Fruit fly (Drosophila melanogaster) whole organism, embryonic: ENCODE measurements around the gene Rbf.
A peak's percentile ranks its signal among the peaks of the same experiment; 100 is the strongest.

Experiments
- Abd-B ChIP-seq: fragments of 200-800 bp; sonication (Bioruptor generic); optimal IDR thresholded peaks from 2 replicates; lab custom pipeline; 2018; ENCODE audit warnings: missing biosample characterization, mild to moderate bottlenecking, missing genetic modification characterization, moderate library complexity
- Asciz ChIP-seq: fragments of 200-800 bp; sonication (Bioruptor generic); optimal IDR thresholded peaks from 2 replicates; lab custom pipeline; 2017; ENCODE audit warnings: missing biosample characterization, mild to moderate bottlenecking, missing genetic modification characterization, missing genetic modification reagents
- Atf3 ChIP-seq: fragments of 200-800 bp; sonication (Bioruptor generic); optimal IDR thresholded peaks from 3 replicates; lab custom pipeline; 2016; ENCODE audit warnings: missing biosample characterization, missing genetic modification characterization
- Bdp1 ChIP-seq: fragments of 200-800 bp; sonication (Bioruptor generic); optimal IDR thresholded peaks from 3 replicates; lab custom pipeline; 2016; ENCODE audit warnings: missing biosample characterization, missing genetic modification characterization
- CG10366 ChIP-seq: fragments of 200-800 bp; sonication (Bioruptor generic); IDR thresholded peaks from 2 replicates; pipeline ENCODE4 v1.3.6; 2022; ENCODE audit warnings: missing biosample characterization, missing genetic modification characterization
- CG10431 ChIP-seq: fragments of 200-800 bp; sonication (Bioruptor generic); optimal IDR thresholded peaks from 3 replicates; lab custom pipeline; 2018; ENCODE audit warnings: missing biosample characterization, mild to moderate bottlenecking, missing genetic modification characterization
- CG10543 ChIP-seq: fragments of 200-800 bp; sonication (Bioruptor generic); optimal IDR thresholded peaks from 3 replicates; lab custom pipeline; 2017; ENCODE audit warnings: missing biosample characterization, mild to moderate bottlenecking, missing genetic modification characterization, moderate library complexity
- CG11456 ChIP-seq: fragments of 200-800 bp; sonication (Bioruptor generic); IDR thresholded peaks from 3 replicates; pipeline ENCODE4 v1.3.6; 2022; ENCODE audit warnings: missing biosample characterization, missing genetic modification characterization
- CG12236 ChIP-seq: fragments of 200-800 bp; sonication (Bioruptor generic); optimal IDR thresholded peaks from 2 replicates; lab custom pipeline; 2016; ENCODE audit warnings: missing biosample characterization, missing genetic modification characterization
- CG14667 ChIP-seq: fragments of 200-800 bp; sonication (Bioruptor generic); IDR thresholded peaks from 2 replicates; pipeline ENCODE4 v1.3.6; 2022; ENCODE audit warnings: missing biosample characterization, missing genetic modification characterization
- CG16813 ChIP-seq: fragments of 200-800 bp; sonication (Bioruptor generic); IDR thresholded peaks from 3 replicates; pipeline ENCODE4 v1.3.6; 2022; ENCODE audit warnings: missing biosample characterization, missing genetic modification characterization; ENCODE audit not compliant: partially characterized antibody
- CG17186 ChIP-seq: fragments of 200-800 bp; sonication (Bioruptor generic); optimal IDR thresholded peaks from 3 replicates; lab custom pipeline; 2017; ENCODE audit warnings: missing biosample characterization, missing genetic modification reagents, missing genetic modification characterization
- CG17612 ChIP-seq: fragments of 200-800 bp; sonication (Bioruptor generic); IDR thresholded peaks from 2 replicates; pipeline ENCODE4 v1.3.6; 2022; ENCODE audit warnings: missing biosample characterization, missing genetic modification characterization
- CG31224 ChIP-seq: fragments of 200-800 bp; sonication (Bioruptor generic); IDR thresholded peaks from 2 replicates; pipeline ENCODE4 v1.3.6; 2022; ENCODE audit warnings: missing biosample characterization, missing genetic modification characterization
- CG34422 ChIP-seq: fragments of 200-800 bp; sonication (Bioruptor generic); IDR thresholded peaks from 3 replicates; pipeline ENCODE4 v1.3.6; 2022; ENCODE audit warnings: missing biosample characterization, missing genetic modification characterization
- CG42726 ChIP-seq: fragments of 200-800 bp; sonication (Bioruptor generic); IDR thresholded peaks from 2 replicates; pipeline ENCODE4 v1.3.6; 2022; ENCODE audit warnings: missing biosample characterization, missing genetic modification characterization; ENCODE audit not compliant: partially characterized antibody
- CG4707 ChIP-seq: fragments of 200-800 bp; sonication (Bioruptor generic); optimal IDR thresholded peaks from 2 replicates; lab custom pipeline; 2018; ENCODE audit warnings: missing biosample characterization, mild to moderate bottlenecking, missing genetic modification characterization, moderate library complexity
- CG6854 ChIP-seq: fragments of 200-800 bp; sonication (Bioruptor generic); optimal IDR thresholded peaks from 3 replicates; lab custom pipeline; 2017; ENCODE audit warnings: missing biosample characterization, mild to moderate bottlenecking, missing genetic modification characterization
- CG8290 ChIP-seq, 3 experiments: fragments of 200-800 bp; sonication (Bioruptor generic); optimal IDR thresholded peaks; 2 replicates each; lab custom pipeline; 2016 to 2019; ENCODE audit warnings: missing biosample characterization in 3 of 3, missing genetic modification characterization in 3 of 3, mild to moderate bottlenecking in 2 of 3, moderate library complexity in 1 of 3
- CTCF ChIP-seq: fragments of 200-800 bp; sonication (Bioruptor generic); optimal IDR thresholded peaks from 2 replicates; lab custom pipeline; 2017; ENCODE audit warnings: missing biosample characterization, mild to moderate bottlenecking, missing genetic modification characterization, moderate library complexity
- Camta ChIP-seq: fragments of 200-800 bp; sonication (Bioruptor generic); optimal IDR thresholded peaks from 2 replicates; lab custom pipeline; 2016; ENCODE audit warnings: missing biosample characterization, missing genetic modification characterization
- CkIIα-i1 ChIP-seq: fragments of 200-800 bp; sonication (Bioruptor generic); IDR thresholded peaks from 2 replicates; pipeline ENCODE4 v1.3.6; 2022; ENCODE audit warnings: missing biosample characterization, missing genetic modification characterization
- Dref ChIP-seq: fragments of 200-800 bp; sonication (Bioruptor generic); IDR thresholded peaks from 2 replicates; pipeline ENCODE4 v1.3.6; 2022; ENCODE audit warnings: missing biosample characterization, missing genetic modification characterization
- Eip74EF ChIP-seq, 2 experiments: fragments of 200-800 bp in 1 of 2; fragments of >200 bp in 1 of 2; sonication (Bioruptor generic) in 1 of 2; optimal IDR thresholded peaks; 2 replicates each; lab custom pipeline; 2017 to 2019; ENCODE audit warnings: missing biosample characterization in 2 of 2, missing genetic modification characterization in 2 of 2, mild to moderate bottlenecking in 1 of 2, moderate library complexity in 1 of 2
- Ets97D ChIP-seq: fragments of 200-800 bp; sonication (Bioruptor generic); optimal IDR thresholded peaks from 3 replicates; lab custom pipeline; 2016; ENCODE audit warnings: missing biosample characterization, missing genetic modification characterization
- HLH3B ChIP-seq: fragments of 200-800 bp; sonication (Bioruptor generic); IDR thresholded peaks from 2 replicates; pipeline ENCODE4 v1.3.6; 2022; ENCODE audit warnings: missing biosample characterization, missing genetic modification characterization
- MESR4 ChIP-seq: fragments of 200-800 bp; sonication (Bioruptor generic); optimal IDR thresholded peaks from 2 replicates; lab custom pipeline; 2018; ENCODE audit warnings: missing biosample characterization, mild to moderate bottlenecking, missing genetic modification characterization, moderate library complexity
- Mad ChIP-seq: fragments of 200-800 bp; sonication (Bioruptor generic); optimal IDR thresholded peaks from 2 replicates; lab custom pipeline; 2016; ENCODE audit warnings: missing biosample characterization, missing genetic modification characterization
- Meics ChIP-seq: fragments of 200-800 bp; sonication (Bioruptor generic); optimal IDR thresholded peaks from 2 replicates; lab custom pipeline; 2017; ENCODE audit warnings: missing biosample characterization, mild to moderate bottlenecking, missing genetic modification characterization
- Nf-YB ChIP-seq: fragments of 200-800 bp; sonication (Bioruptor generic); optimal IDR thresholded peaks from 3 replicates; lab custom pipeline; 2019; ENCODE audit warnings: missing biosample characterization, mild to moderate bottlenecking, missing genetic modification characterization, moderate library complexity
- Poxn ChIP-seq: fragments of 200-800 bp; sonication (Bioruptor generic); IDR thresholded peaks from 2 replicates; pipeline ENCODE4 v1.3.6; 2022; ENCODE audit warnings: missing biosample characterization, missing genetic modification characterization
- Usf ChIP-seq: fragments of 200-800 bp; sonication (Bioruptor generic); optimal IDR thresholded peaks from 2 replicates; lab custom pipeline; 2017; ENCODE audit warnings: missing genotype, missing biosample characterization, missing genetic modification characterization
- amos ChIP-seq: fragments of 200-800 bp; sonication (Bioruptor generic); IDR thresholded peaks from 2 replicates; pipeline ENCODE4 v1.3.6; 2022; ENCODE audit warnings: missing biosample characterization, missing genetic modification characterization; ENCODE audit not compliant: partially characterized antibody
- bab2 ChIP-seq: fragments of 200-800 bp; sonication (Bioruptor generic); optimal IDR thresholded peaks from 2 replicates; lab custom pipeline; 2016; ENCODE audit warnings: missing biosample characterization, missing genetic modification characterization
- bbx ChIP-seq: fragments of 200-800 bp; sonication (Bioruptor generic); IDR thresholded peaks from 2 replicates; pipeline ENCODE4 v1.3.6; 2022; ENCODE audit warnings: missing biosample characterization, missing genetic modification characterization; ENCODE audit not compliant: partially characterized antibody
- cg ChIP-seq: fragments of 200-800 bp; sonication (Bioruptor generic); optimal IDR thresholded peaks from 3 replicates; lab custom pipeline; 2019; ENCODE audit warnings: missing biosample characterization, mild to moderate bottlenecking, missing genetic modification characterization, moderate library complexity
- crc ChIP-seq: fragments of 200-800 bp; sonication (Bioruptor generic); optimal IDR thresholded peaks from 2 replicates; lab custom pipeline; 2016; ENCODE audit warnings: missing biosample characterization, missing genetic modification characterization
- dan ChIP-seq: fragments of 200-800 bp; sonication (Bioruptor generic); IDR thresholded peaks from 2 replicates; pipeline ENCODE4 v1.3.6; 2022; ENCODE audit warnings: missing biosample characterization, missing genetic modification characterization
- gro ChIP-seq: fragments of 200-800 bp; sonication (Bioruptor generic); optimal IDR thresholded peaks from 2 replicates; lab custom pipeline; 2016; ENCODE audit warnings: missing biosample characterization, missing genetic modification characterization
- hth ChIP-seq: fragments of >200 bp; optimal IDR thresholded peaks from 2 replicates; lab custom pipeline; 2017; ENCODE audit warnings: inconsistent platforms
- inv ChIP-seq: fragments of 200-800 bp; sonication (Bioruptor generic); IDR thresholded peaks from 2 replicates; pipeline ENCODE4 v1.3.6; 2022; ENCODE audit warnings: missing biosample characterization, missing genetic modification characterization; ENCODE audit not compliant: partially characterized antibody
- knrl ChIP-seq: fragments of 200-800 bp; sonication (Bioruptor generic); IDR thresholded peaks from 3 replicates; pipeline ENCODE4 v1.3.6; 2022; ENCODE audit warnings: missing biosample characterization, missing genetic modification characterization; ENCODE audit not compliant: partially characterized antibody
- lbe ChIP-seq: fragments of 200-800 bp; sonication (Bioruptor generic); optimal IDR thresholded peaks from 2 replicates; lab custom pipeline; 2016; ENCODE audit warnings: missing biosample characterization, mild to moderate bottlenecking, missing genetic modification characterization
- nerfin-2 ChIP-seq: fragments of 200-800 bp; sonication (Bioruptor generic); IDR thresholded peaks from 2 replicates; pipeline ENCODE4 v1.3.6; 2022; ENCODE audit warnings: missing biosample characterization, missing genetic modification characterization; ENCODE audit not compliant: partially characterized antibody
- pros ChIP-seq: fragments of 200-800 bp; sonication (Bioruptor generic); optimal IDR thresholded peaks from 3 replicates; lab custom pipeline; 2019; ENCODE audit warnings: missing biosample characterization, mild to moderate bottlenecking, missing genetic modification characterization, moderate library complexity
- repo ChIP-seq: fragments of 200-800 bp; sonication (Bioruptor generic); optimal IDR thresholded peaks from 2 replicates; lab custom pipeline; 2016; ENCODE audit warnings: missing biosample characterization, missing genetic modification characterization
- sd ChIP-seq: fragments of 200-800 bp; sonication (Bioruptor generic); optimal IDR thresholded peaks from 3 replicates; lab custom pipeline; 2018; ENCODE audit warnings: missing biosample characterization, mild to moderate bottlenecking, missing genetic modification characterization, moderate library complexity
- stc ChIP-seq: fragments of 200-800 bp; sonication (Bioruptor generic); IDR thresholded peaks from 2 replicates; pipeline ENCODE4 v1.3.6; 2022; ENCODE audit warnings: missing biosample characterization, missing genetic modification characterization
- wor ChIP-seq: fragments of 200-800 bp; sonication (Bioruptor generic); IDR thresholded peaks from 2 replicates; pipeline ENCODE4 v1.3.6; 2022; ENCODE audit warnings: missing biosample characterization, missing genetic modification characterization
- yki ChIP-seq: fragments of >200 bp; optimal IDR thresholded peaks from 3 replicates; lab custom pipeline; 2018

The Rbf gene

DNA sequence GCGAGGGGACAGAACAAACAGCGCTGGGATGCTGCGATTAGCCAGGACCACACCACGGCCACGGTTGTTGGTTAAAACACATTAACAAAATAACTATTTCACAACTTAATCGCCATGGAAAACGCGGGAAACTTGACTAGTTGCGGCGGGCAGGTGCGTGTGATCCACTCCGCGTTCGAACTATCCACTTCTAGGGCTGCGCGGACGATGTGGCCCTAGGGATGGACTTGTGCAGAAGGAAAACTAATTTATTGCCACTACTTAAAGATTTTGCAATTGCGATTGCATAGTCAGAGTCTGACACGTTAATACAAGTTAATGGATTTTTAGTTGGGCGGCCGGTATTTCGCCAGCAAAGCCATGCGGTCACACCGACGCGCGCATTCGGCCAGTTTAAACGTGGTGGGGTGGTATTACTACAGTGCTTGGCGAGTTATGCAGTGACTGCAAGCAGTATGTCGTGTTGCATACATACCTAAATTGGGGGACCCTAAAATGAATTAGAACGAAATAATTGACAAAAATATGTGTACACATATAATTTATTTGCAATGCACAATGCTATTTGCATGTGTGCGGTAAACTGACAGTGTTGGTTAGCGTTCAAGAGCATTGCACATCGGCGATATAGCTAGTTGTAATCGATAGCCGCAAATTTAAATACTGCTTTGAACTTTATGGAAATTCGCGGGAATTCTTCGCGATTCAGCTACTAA lies at the start of gene Rbf (continued):
- TF ChIP-seq hth (no peak), dan (no peak), CkIIα-i1 (GFP tag; lab: Robert Waterston, UW) (no peak), inv (GFP tag; lab: Robert Waterston, UW) (peak; percentile 32), Nf-YB (GFP tag; lab: Kevin White, UChicago) (no peak), Atf3 (GFP tag; lab: Kevin White, UChicago) (no peak), CG11456 (no peak), Dref (GFP tag; lab: Robert Waterston, UW) (peak; percentile 69), amos (GFP tag; lab: Robert Waterston, UW) (peak; percentile 67), CTCF (no peak), Usf (no peak), wor (GFP tag; lab: Robert Waterston, UW) (no peak), CG42726 (peak; percentile 28; the same call in 1 of the 2 replicates), CG17612 (GFP tag; lab: Robert Waterston, UW) (no peak), CG10543 (GFP tag; lab: Kevin White, UChicago) (no peak), CG8290 (GFP tag; optimal IDR thresholded peaks at IDR 0.05; lab: Kevin White, UChicago) (no peak), CG8290 (tag; optimal IDR thresholded peaks at IDR 0.05; lab: Kevin White, UChicago) (peak in 1 of 2 experiments; percentile 16), Eip74EF (GFP tag; optimal IDR thresholded peaks at IDR 0.05; lab: Kevin White, UChicago) (no peak), lbe (no peak), MESR4 (GFP tag; lab: Kevin White, UChicago) (peak; percentile 50), Meics (no peak), bab2 (no peak), CG34422 (GFP tag; lab: Robert Waterston, UW) (no peak), Abd-B (GFP tag; lab: Kevin White, UChicago) (no peak), knrl (GFP tag; lab: Robert Waterston, UW) (peak; percentile 61; the same call in 2 of the 3 replicates), cg (GFP tag; lab: Kevin White, UChicago) (peak; percentile 52), Bdp1 (GFP tag; lab: Kevin White, UChicago) (no peak), stc (GFP tag; lab: Robert Waterston, UW) (no peak), CG4707 (GFP tag; lab: Kevin White, UChicago) (no peak), CG10431 (GFP tag; lab: Kevin White, UChicago) (no peak), Ets97D (GFP tag; lab: Kevin White, UChicago) (peak; percentile 41), Camta (GFP tag; lab: Kevin White, UChicago) (no peak), nerfin-2 (GFP tag; lab: Robert Waterston, UW) (0 out of 2 replicates have a peak, but pooled peaks have one; percentile 38), bbx (GFP tag; lab: Robert Waterston, UW) (peak; percentile 53; the same call in 1 of the 2 replicates), repo (GFP tag; lab: Kevin White, UChicago) (no peak), yki (lab: Kevin White, UChicago) (no peak), pros (GFP tag; lab: Kevin White, UChicago) (no peak), gro (GFP tag; lab: Kevin White, UChicago) (no peak), crc (GFP tag; lab: Kevin White, UChicago) (no peak), Poxn (GFP tag; lab: Robert Waterston, UW) (no peak), CG14667 (GFP tag; lab: Robert Waterston, UW) (no peak), Asciz (GFP tag; lab: Kevin White, UChicago) (no peak), CG17186 (GFP tag; lab: Kevin White, UChicago) (peak; percentile 65), CG6854 (GFP tag; lab: Kevin White, UChicago) (no peak), CG12236 (GFP tag; lab: Kevin White, UChicago) (no peak), CG31224 (GFP tag; lab: Robert Waterston, UW) (no peak), CG16813 (GFP tag; lab: Robert Waterston, UW) (peak; percentile 62), sd (tag; lab: Kevin White, UChicago) (no peak), HLH3B (GFP tag; lab: Robert Waterston, UW) (no peak), CG10366 (no peak), Mad (GFP tag; lab: Kevin White, UChicago) (no peak)
